ENCODE assay signal across 1 fruit fly cellular context in genomic region chr2L:19140984-19141262, dm6.
TF ChIP-seq lines count a peak whose summit lies in the region.

No protein-coding gene starts in this region.

TF ChIP-seq in whole organism, embryonic, 481 proteins besides CTCF, POLR2A, EP300 and RAD21 (continued from another document):
- peak; percentile 27; the same call in 1 of the 2 replicates for TF ChIP-seq esg (GFP tag; conservative IDR thresholded peaks at IDR 0.05; lab: Robert Waterston, UW)
- peak; percentile 31 for TF ChIP-seq Sox102F (GFP tag; optimal IDR thresholded peaks at IDR 0.05; lab: Kevin White, UChicago)
- TF ChIP-seq jigr1 (GFP tag; IDR thresholded peaks at IDR 0.05; lab: Robert Waterston, UW) = no peak
- peak; percentile 64 for TF ChIP-seq ranshi (GFP tag; IDR thresholded peaks at IDR 0.05; lab: Robert Waterston, UW)
- TF ChIP-seq Fer3 (tag; optimal IDR thresholded peaks at IDR 0.05; lab: Kevin White, UChicago) = peak; percentile 9
- no peak for TF ChIP-seq bowl (GFP tag; IDR thresholded peaks at IDR 0.05; lab: Robert Waterston, UW)
- TF ChIP-seq h (optimal IDR thresholded peaks at IDR 0.05; lab: Kevin White, UChicago) = no peak
- peak; percentile 90 for TF ChIP-seq grau (tag; optimal IDR thresholded peaks at IDR 0.05; lab: Kevin White, UChicago)
- TF ChIP-seq CG11093 (GFP tag; IDR thresholded peaks at IDR 0.05; lab: Robert Waterston, UW) = 0 out of 3 replicates have a peak, but pooled peaks have one; percentile 22
- TF ChIP-seq Meics (GFP tag; optimal IDR thresholded peaks at IDR 0.05; lab: Kevin White, UChicago) = peak; percentile 56
- TF ChIP-seq CG6683 (GFP tag; optimal IDR thresholded peaks at IDR 0.05; lab: Kevin White, UChicago) = peak; percentile 12
- TF ChIP-seq CG30403 (GFP tag; optimal IDR thresholded peaks at IDR 0.05; lab: Kevin White, UChicago) = peak; percentile 18
- no peak for TF ChIP-seq hkb (optimal IDR thresholded peaks at IDR 0.05; lab: Kevin White, UChicago)
- 0 out of 2 replicates have a peak, but pooled peaks have one; percentile 34 for TF ChIP-seq hkb (GFP tag; IDR thresholded peaks at IDR 0.05; lab: Robert Waterston, UW)
- TF ChIP-seq CG14860 (GFP tag; IDR thresholded peaks at IDR 0.05; lab: Robert Waterston, UW; ENCODE audit: partially characterized antibody) = no peak
- TF ChIP-seq sens (GFP tag; lab: Kevin White, UChicago) = peak; percentile 50
- peak; percentile 27; the same call in 1 of the 4 replicates for TF ChIP-seq Gug (GFP tag; IDR thresholded peaks at IDR 0.05; lab: Robert Waterston, UW)
- peak; percentile 59; the same call in 1 of the 3 replicates for TF ChIP-seq Aef1 (GFP tag; IDR thresholded peaks at IDR 0.05; lab: Robert Waterston, UW)
- TF ChIP-seq E2f2 (GFP tag; IDR thresholded peaks at IDR 0.05; lab: Robert Waterston, UW) = no peak
- no peak for TF ChIP-seq Nf-YC (tag; optimal IDR thresholded peaks at IDR 0.05; lab: Kevin White, UChicago)
- peak; percentile 13 for TF ChIP-seq ind (GFP tag; optimal IDR thresholded peaks at IDR 0.05; lab: Kevin White, UChicago)
- no peak for TF ChIP-seq fru (optimal IDR thresholded peaks at IDR 0.05; lab: Kevin White, UChicago)
- 0 out of 3 replicates have a peak, but pooled peaks have one; percentile 49 for TF ChIP-seq Mrtf (GFP tag; IDR thresholded peaks at IDR 0.05; lab: Robert Waterston, UW)
- no peak for TF ChIP-seq CG18011 (GFP tag; optimal IDR thresholded peaks at IDR 0.05; lab: Kevin White, UChicago)
- TF ChIP-seq dmrt99B (tag; optimal IDR thresholded peaks at IDR 0.05; lab: Kevin White, UChicago) = peak; percentile 19
- TF ChIP-seq Ptx1 (GFP tag; IDR thresholded peaks at IDR 0.05; lab: Robert Waterston, UW) = peak; percentile 49; the same call in 1 of the 2 replicates
- no peak for TF ChIP-seq HLH4C (GFP tag; IDR thresholded peaks at IDR 0.05; lab: Robert Waterston, UW; ENCODE audit: partially characterized antibody)
- TF ChIP-seq bsh (GFP tag; optimal IDR thresholded peaks at IDR 0.05; lab: Kevin White, UChicago) = peak in 1 of 2 experiments; percentile 35
- no peak for TF ChIP-seq CG12104 (GFP tag; optimal IDR thresholded peaks at IDR 0.05; lab: Kevin White, UChicago)
- TF ChIP-seq pros (GFP tag; optimal IDR thresholded peaks at IDR 0.05; lab: Kevin White, UChicago) = no peak
- TF ChIP-seq lilli (GFP tag; optimal IDR thresholded peaks at IDR 0.05; lab: Kevin White, UChicago) = peak; percentile 62
- no peak for TF ChIP-seq CG12071 (GFP tag; optimal IDR thresholded peaks at IDR 0.05; lab: Kevin White, UChicago)
- peak; percentile 2 for TF ChIP-seq Hr3 (GFP tag; optimal IDR thresholded peaks at IDR 0.05; lab: Kevin White, UChicago)
- peak; percentile 78 for TF ChIP-seq CG9932 (GFP tag; IDR thresholded peaks at IDR 0.05; lab: Robert Waterston, UW)
- TF ChIP-seq CG11398 (GFP tag; optimal IDR thresholded peaks at IDR 0.05; lab: Kevin White, UChicago) = no peak
- TF ChIP-seq kni (GFP tag; optimal IDR thresholded peaks at IDR 0.05; lab: Kevin White, UChicago) = no peak
- peak; percentile 12 for TF ChIP-seq CG34376 (GFP tag; optimal IDR thresholded peaks at IDR 0.05; lab: Kevin White, UChicago)
- TF ChIP-seq Oli (tag; optimal IDR thresholded peaks at IDR 0.05; lab: Kevin White, UChicago) = peak; percentile 1
- peak; percentile 40 for TF ChIP-seq CG18619 (GFP tag; optimal IDR thresholded peaks at IDR 0.05; lab: Kevin White, UChicago)
- no peak for TF ChIP-seq CG6654 (GFP tag; optimal IDR thresholded peaks at IDR 0.05; lab: Kevin White, UChicago)
